Worm (Caenorhabditis elegans): ENCODE data around the gene C25E10.10.

C25E10.10 gene

DNA sequence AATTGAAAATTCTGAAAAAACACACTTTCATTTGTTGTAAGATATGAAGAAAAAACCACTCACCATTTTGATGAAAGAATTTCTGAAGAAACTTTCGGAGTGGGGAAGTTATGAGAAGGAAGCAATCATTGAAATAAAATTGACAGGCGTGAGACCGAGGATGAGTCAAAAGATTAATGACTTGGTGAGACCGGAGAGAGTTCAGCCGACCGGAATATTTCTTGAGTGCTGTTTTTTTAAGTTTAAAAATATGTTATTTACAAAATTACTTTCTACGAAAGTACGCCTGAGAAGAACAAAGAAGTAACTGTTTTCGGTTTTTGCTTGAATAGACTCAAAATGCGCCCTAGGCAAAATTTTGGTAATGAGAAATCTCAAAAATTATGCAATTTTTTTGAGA, at the start of gene C25E10.10:
C25E10.10 (minus strand) TSS at position 101 of the 400 bp plus-strand sequence.
- no peak for TF ChIP-seq ahr-1 (tag; optimal IDR thresholded peaks at IDR 0.05)
- no peak for TF ChIP-seq odd-2 (tag; optimal IDR thresholded peaks at IDR 0.05)

DNA sequence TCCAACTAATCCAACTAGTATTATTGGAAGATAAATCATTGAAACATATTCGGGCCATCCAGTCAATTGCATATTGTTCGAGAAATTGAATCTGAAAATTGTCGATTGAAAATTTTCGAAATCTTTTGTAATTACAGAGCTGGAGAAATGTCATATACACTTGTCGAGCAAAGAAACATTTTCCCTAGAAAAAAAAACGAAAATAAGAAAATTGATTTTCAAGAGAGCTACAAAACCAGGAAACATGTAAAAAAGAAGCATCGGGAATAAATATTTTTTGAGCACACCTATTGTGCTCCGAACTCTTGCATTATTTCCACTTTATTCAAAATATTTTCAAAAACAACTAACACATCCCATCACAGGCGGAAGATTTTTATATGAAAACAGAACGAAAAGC, 44.9 kb upstream of the C25E10.10 start, which contains the start of gene frpr-6:
frpr-6 (minus strand) TSS at position 101 of the 400 bp plus-strand sequence.
- TF ChIP-seq Y22D7AL.16 (tag; optimal IDR thresholded peaks at IDR 0.05) (no peak), ceh-6 (GFP tag; optimal IDR thresholded peaks at IDR 0.05) (no peak), ets-4 (tag; optimal IDR thresholded peaks at IDR 0.05) (no peak), odd-2 (tag; optimal IDR thresholded peaks at IDR 0.05) (no peak)

DNA sequence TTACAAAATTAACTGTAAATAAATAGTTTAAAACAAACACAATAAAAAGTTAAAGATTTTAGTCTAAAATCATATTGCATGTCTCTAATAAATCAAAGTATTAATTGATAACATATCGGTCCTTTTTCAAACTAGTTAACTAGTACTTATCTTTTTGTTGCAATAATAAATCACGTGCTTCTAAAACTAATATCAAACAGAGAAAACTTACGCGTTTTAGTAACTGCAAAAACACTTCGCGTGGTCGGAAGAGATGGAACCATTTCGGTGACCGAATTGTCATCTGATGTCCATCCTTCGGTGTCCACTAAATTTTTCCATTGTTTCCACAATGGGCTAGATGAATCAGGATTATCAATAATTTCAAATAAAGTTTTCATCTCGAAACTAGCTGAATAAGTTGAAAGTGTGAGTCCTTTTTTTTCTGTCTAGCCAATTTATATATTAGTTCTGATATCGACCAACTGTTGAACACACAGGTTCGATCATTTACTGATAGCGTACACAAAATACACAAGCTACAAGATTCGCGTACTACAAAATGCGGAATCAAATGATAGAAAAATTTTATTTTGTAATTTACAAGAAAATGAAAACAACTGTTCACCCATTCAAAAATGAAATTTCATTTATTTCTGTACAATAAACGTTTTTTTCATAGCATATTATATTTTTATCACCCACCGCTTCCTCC, 42.3 kb upstream of the C25E10.10 start, which contains the start of gene F21C10.9:
F21C10.9 (minus strand) TSS at position 417 of the 694 bp plus-strand sequence.
- TF ChIP-seq nfya-1 (tag; optimal IDR thresholded peaks at IDR 0.05), result no peak
- no peak for TF ChIP-seq ttx-3 (tag; optimal IDR thresholded peaks at IDR 0.05)

DNA sequence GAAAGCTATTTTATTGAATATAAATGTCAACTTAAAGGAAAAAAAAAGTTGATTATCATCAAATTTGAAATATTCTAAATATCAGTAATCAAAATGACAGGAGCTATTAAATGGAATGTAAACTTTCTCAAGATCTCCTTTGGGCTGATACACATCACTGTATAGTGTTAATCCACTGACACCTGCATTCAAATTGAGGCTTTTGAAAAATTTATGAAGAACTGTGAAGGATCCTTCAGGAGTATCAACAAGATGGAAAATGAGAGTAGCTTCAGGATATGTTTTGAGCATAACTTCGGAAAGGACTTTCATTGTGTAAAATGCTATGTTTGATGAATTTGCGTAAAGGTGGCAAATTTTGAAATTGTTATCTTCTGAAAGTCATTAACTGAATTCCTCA, 41.1 kb upstream of the C25E10.10 start:
- TF ChIP-seq hlh-30 (tag; optimal IDR thresholded peaks at IDR 0.05; ENCODE audit: insufficient read depth) (no peak), C08G9.2 (tag; optimal IDR thresholded peaks at IDR 0.05) (no peak), ceh-18 (tag; optimal IDR thresholded peaks at IDR 0.05) (no peak), C38D4.7 (GFP tag; optimal IDR thresholded peaks at IDR 0.05) (no peak), ceh-48 (tag; optimal IDR thresholded peaks at IDR 0.05) (no peak), nhr-232 (tag; optimal IDR thresholded peaks at IDR 0.05) (no peak), ceh-19 (GFP tag; optimal IDR thresholded peaks at IDR 0.05) (no peak), unc-3 (GFP tag; conservative IDR thresholded peaks at IDR 0.05) (no peak), unc-3 (tag; optimal IDR thresholded peaks at IDR 0.05) (no peak), ttx-3 (tag; optimal IDR thresholded peaks at IDR 0.05) (no peak), npax-4 (tag; optimal IDR thresholded peaks at IDR 0.05) (no peak), sox-2 (GFP tag; IDR thresholded peaks at IDR 0.05) (no peak), ahr-1 (tag; optimal IDR thresholded peaks at IDR 0.05) (no peak), unc-42 (tag; optimal IDR thresholded peaks at IDR 0.05) (no peak), ref-2 (tag; optimal IDR thresholded peaks at IDR 0.05) (no peak), sdc-2 (tag; optimal IDR thresholded peaks at IDR 0.05) (no peak), pax-1 (tag; optimal IDR thresholded peaks at IDR 0.05) (no peak), lim-6 (tag; optimal IDR thresholded peaks at IDR 0.05) (no peak), syd-9 (tag; optimal IDR thresholded peaks at IDR 0.05) (no peak), elt-2 (tag; optimal IDR thresholded peaks at IDR 0.05) (no peak), hlh-15 (tag; optimal IDR thresholded peaks at IDR 0.05) (no peak)

DNA sequence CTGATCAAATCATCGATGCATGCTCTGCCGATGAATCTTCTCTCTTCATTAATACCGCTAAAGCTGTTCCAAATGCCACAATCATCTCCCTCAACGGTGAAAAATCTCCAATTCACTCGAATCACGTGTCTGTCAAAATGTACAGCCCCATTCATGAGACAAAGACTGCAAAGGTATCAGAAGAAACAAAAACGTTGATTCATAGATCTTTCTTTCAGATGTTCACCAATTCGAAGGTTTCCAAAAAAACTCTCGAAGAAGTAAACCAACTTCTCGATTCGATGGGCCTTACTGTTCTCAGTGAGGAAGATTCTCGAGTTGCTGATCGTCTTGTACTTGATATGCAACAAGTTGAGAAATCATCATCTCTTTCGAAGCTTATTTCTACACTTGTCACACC, 40.5 kb upstream of the C25E10.10 start:
- TF ChIP-seq fkh-10 (GFP tag; optimal IDR thresholded peaks at IDR 0.05), result no peak
- no peak for TF ChIP-seq K02D7.2 (tag; optimal IDR thresholded peaks at IDR 0.05)
- TF ChIP-seq syd-9 (tag; optimal IDR thresholded peaks at IDR 0.05), result no peak
- TF ChIP-seq lim-6 (tag; optimal IDR thresholded peaks at IDR 0.05), result no peak
- TF ChIP-seq unc-42 (tag; optimal IDR thresholded peaks at IDR 0.05), result no peak

DNA sequence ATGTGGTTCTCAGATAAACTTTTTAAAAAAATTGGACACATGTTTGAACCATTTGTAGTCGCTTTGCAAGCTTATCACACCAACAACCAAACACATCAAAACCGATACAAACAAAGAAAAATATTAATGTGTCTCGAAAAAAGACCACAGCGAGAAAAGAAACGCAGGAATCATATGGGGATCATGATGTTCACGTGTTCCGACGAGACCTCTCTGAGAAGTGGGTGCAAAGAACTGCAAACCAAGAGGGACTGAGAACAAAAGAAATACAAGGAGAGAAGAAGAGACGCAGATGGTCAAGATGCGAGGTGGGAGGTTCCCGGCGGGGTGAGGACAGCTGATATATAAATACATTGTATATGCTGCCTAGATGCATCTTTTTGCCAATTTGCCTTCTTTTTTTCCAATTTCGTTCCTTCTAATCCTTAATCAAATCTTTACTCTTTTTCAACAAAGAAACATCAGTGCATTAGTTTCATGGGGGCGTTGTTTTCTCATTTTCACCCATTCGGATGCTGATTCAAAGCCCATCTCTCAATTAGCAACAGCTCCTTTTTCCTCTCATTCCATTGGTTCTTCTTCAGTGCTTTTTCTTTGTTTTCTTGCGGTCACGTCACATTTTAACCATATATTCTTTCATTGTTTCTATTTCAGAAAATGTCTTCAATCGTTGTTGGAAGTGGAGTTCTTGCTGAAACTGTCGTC, 39.6 kb upstream of the C25E10.10 start, which contains the start of gene F21C10.10:
F21C10.10 (plus strand) TSS at position 655 of the 705 bp plus-strand sequence.
- TF ChIP-seq ceh-9 (tag; optimal IDR thresholded peaks at IDR 0.05), result no peak
- peak; percentile 76 for TF ChIP-seq nfya-1 (tag; optimal IDR thresholded peaks at IDR 0.05)
- TF ChIP-seq ahr-1 (tag; optimal IDR thresholded peaks at IDR 0.05), result no peak
- TF ChIP-seq fkh-6 (tag; optimal IDR thresholded peaks at IDR 0.05), result no peak
- no peak for TF ChIP-seq gmeb-2 (tag; optimal IDR thresholded peaks at IDR 0.05)
- no peak for TF ChIP-seq pag-3 (tag; optimal IDR thresholded peaks at IDR 0.05; ENCODE audit: borderline replicate concordance)
- no peak for TF ChIP-seq K09A11.1 (tag; optimal IDR thresholded peaks at IDR 0.05; ENCODE audit: insufficient read depth)
- no peak for TF ChIP-seq ttx-3 (tag; optimal IDR thresholded peaks at IDR 0.05)
- no peak for TF ChIP-seq pros-1 (tag; optimal IDR thresholded peaks at IDR 0.05)
- no peak for TF ChIP-seq lim-6 (tag; optimal IDR thresholded peaks at IDR 0.05)
- TF ChIP-seq T23F11.4 (GFP tag; optimal IDR thresholded peaks at IDR 0.05), result no peak
- peak; percentile 85 for TF ChIP-seq tbx-2 (tag; optimal IDR thresholded peaks at IDR 0.05)
- no peak for TF ChIP-seq odd-2 (tag; optimal IDR thresholded peaks at IDR 0.05)
- no peak for TF ChIP-seq ceh-19 (GFP tag; optimal IDR thresholded peaks at IDR 0.05)
- TF ChIP-seq unc-3 (GFP tag; conservative IDR thresholded peaks at IDR 0.05), result no peak
- no peak for TF ChIP-seq unc-3 (tag; optimal IDR thresholded peaks at IDR 0.05)
- no peak for TF ChIP-seq ama-1 (optimal IDR thresholded peaks at IDR 0.05)
- no peak for TF ChIP-seq pha-4 (tag; optimal IDR thresholded peaks at IDR 0.05)
- TF ChIP-seq unc-55 (GFP tag; optimal IDR thresholded peaks at IDR 0.05), result peak; percentile 84
- no peak for TF ChIP-seq hlh-13 (GFP tag; optimal IDR thresholded peaks at IDR 0.05)
